Fruit fly (Drosophila melanogaster): ENCODE measurements around the gene unc-119.

DNA sequence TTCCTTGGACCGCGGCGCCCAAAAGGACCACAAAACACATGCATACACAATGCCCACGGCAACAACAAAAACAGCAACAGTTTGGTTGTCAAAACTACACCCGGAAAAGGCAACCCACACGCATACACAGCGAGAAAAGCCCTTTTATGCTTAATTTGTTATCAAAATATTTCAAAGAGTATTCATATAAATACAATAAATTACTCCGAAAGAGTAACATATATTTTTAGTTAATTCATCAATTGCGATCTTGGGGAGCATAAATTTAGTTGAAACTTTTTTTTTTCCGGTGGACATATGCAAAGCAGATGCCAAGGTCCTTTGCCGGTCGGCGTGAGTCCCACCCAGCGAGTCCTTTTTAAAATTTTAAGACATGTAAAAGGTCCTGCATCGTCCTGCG, 35.9 kb downstream of the unc-119 start:
- TF ChIP-seq pan (optimal IDR thresholded peaks at IDR 0.05) (no peak), CG32264 (GFP tag; optimal IDR thresholded peaks at IDR 0.05) (no peak), OdsH (GFP tag; optimal IDR thresholded peaks at IDR 0.05) (no peak), CG9705 (GFP tag; optimal IDR thresholded peaks at IDR 0.05) (no peak), psq (GFP tag; optimal IDR thresholded peaks at IDR 0.05) (no peak), jim (GFP tag; optimal IDR thresholded peaks at IDR 0.05) (no peak), Hnf4 (GFP tag; optimal IDR thresholded peaks at IDR 0.05) (no peak), br (GFP tag; optimal IDR thresholded peaks at IDR 0.05) (no peak), Hr78 (GFP tag; optimal IDR thresholded peaks at IDR 0.05) (no peak), brk (GFP tag; optimal IDR thresholded peaks at IDR 0.05) (no peak)

Data from whole organism, wandering third instar larva.